Worm (Caenorhabditis elegans): ENCODE data around the gene T13H5.1.

T13H5.1 gene

DNA sequence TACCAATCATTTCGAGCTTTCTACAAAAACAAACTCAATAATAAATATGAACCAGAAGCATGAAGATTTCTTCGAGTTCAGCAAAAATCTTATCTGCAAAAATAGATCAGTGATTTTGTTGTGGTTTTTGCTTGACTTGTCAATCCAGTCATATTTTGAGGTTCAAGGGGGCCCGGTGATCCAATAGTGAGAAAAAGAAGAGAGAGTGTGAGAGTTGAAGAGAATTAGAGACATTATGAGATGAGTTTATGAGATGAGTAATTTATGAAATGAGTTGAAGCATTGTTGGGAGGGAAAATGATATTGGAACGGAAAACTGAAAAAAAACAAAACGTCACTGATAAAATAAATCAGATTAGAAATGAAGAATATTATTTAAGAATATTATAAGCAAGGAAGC is at the start of gene T13H5.1:
Gene T13H5.1, minus strand, starts transcription at position 101 of the 400 bp plus-strand sequence.
- no peak for TF ChIP-seq M03D4.4 (tag; optimal IDR thresholded peaks at IDR 0.05)
- TF ChIP-seq cnd-1 (tag; optimal IDR thresholded peaks at IDR 0.05), result no peak
- no peak for TF ChIP-seq elt-3 (tag; optimal IDR thresholded peaks at IDR 0.05)
- no peak for TF ChIP-seq snpc-4 (tag; optimal IDR thresholded peaks at IDR 0.05)
- no peak for TF ChIP-seq hlh-1 (tag; optimal IDR thresholded peaks at IDR 0.05)
- TF ChIP-seq ceh-43 (GFP tag; optimal IDR thresholded peaks at IDR 0.05), result no peak
- TF ChIP-seq nhr-28 (tag; optimal IDR thresholded peaks at IDR 0.05), result no peak
- no peak for TF ChIP-seq pha-4 (tag; optimal IDR thresholded peaks at IDR 0.05)
- TF ChIP-seq sem-2 (GFP tag; optimal IDR thresholded peaks at IDR 0.05), result no peak
- TF ChIP-seq tbx-8 (GFP tag; optimal IDR thresholded peaks at IDR 0.05), result no peak
- no peak for TF ChIP-seq ztf-11 (tag; optimal IDR thresholded peaks at IDR 0.05)
- no peak for TF ChIP-seq elt-1 (tag; optimal IDR thresholded peaks at IDR 0.05; ENCODE audit: borderline replicate concordance, insufficient read depth)
- TF ChIP-seq mep-1 (tag; optimal IDR thresholded peaks at IDR 0.05), result no peak
- no peak for TF ChIP-seq blmp-1 (tag; optimal IDR thresholded peaks at IDR 0.05)
- TF ChIP-seq lin-32 (GFP tag; optimal IDR thresholded peaks at IDR 0.05), result no peak
- TF ChIP-seq mls-2 (tag; optimal IDR thresholded peaks at IDR 0.05), result no peak
- TF ChIP-seq lsy-2 (tag; optimal IDR thresholded peaks at IDR 0.05), result no peak

ce11 chrII:8556166-8556565 is 47.3 kb upstream of the T13H5.1 start, which contains the start of gene glb-27:
glb-27 (minus strand) TSS chrII:8556266.
- TF ChIP-seq lin-32 (GFP tag; optimal IDR thresholded peaks at IDR 0.05) (no peak), sptf-1 (tag; optimal IDR thresholded peaks at IDR 0.05) (no peak), ceh-43 (GFP tag; optimal IDR thresholded peaks at IDR 0.05) (no peak), drap-1 (GFP tag; optimal IDR thresholded peaks at IDR 0.05) (no peak)

- TF ChIP-seq lin-32 (GFP tag; optimal IDR thresholded peaks at IDR 0.05) (no peak), ham-2 (GFP tag; optimal IDR thresholded peaks at IDR 0.05) (no peak), bed-3 (GFP tag; optimal IDR thresholded peaks at IDR 0.05) (no peak), nhr-76 (tag; optimal IDR thresholded peaks at IDR 0.05) (no peak), ztf-11 (tag; optimal IDR thresholded peaks at IDR 0.05) (no peak), tbx-8 (GFP tag; optimal IDR thresholded peaks at IDR 0.05) (no peak), nhr-28 (tag; optimal IDR thresholded peaks at IDR 0.05) (no peak), mab-5 (tag; optimal IDR thresholded peaks at IDR 0.05) (no peak), nhr-2 (tag; optimal IDR thresholded peaks at IDR 0.05) (no peak), elt-1 (tag; optimal IDR thresholded peaks at IDR 0.05; ENCODE audit: borderline replicate concordance, insufficient read depth) (no peak), lin-13 (tag; optimal IDR thresholded peaks at IDR 0.05) (no peak), ceh-83 (GFP tag; optimal IDR thresholded peaks at IDR 0.05) (no peak), ceh-39 (tag; optimal IDR thresholded peaks at IDR 0.05) (no peak), elt-3 (tag; optimal IDR thresholded peaks at IDR 0.05) (no peak), ceh-43 (GFP tag; optimal IDR thresholded peaks at IDR 0.05) (no peak), mep-1 (tag; optimal IDR thresholded peaks at IDR 0.05) (no peak), flh-1 (GFP tag; optimal IDR thresholded peaks at IDR 0.05) (no peak), mls-2 (tag; optimal IDR thresholded peaks at IDR 0.05) (no peak)
Measured at ce11 chrII:8554568-8554967, 45.7 kb upstream of the T13H5.1 start.

- peak; percentile 73 for TF ChIP-seq ces-1 (GFP tag; optimal IDR thresholded peaks at IDR 0.05)
- TF ChIP-seq nhr-76 (tag; optimal IDR thresholded peaks at IDR 0.05), result no peak
- TF ChIP-seq unc-120 (tag; optimal IDR thresholded peaks at IDR 0.05; ENCODE audit: poor library complexity, severe bottlenecking), result no peak
- no peak for TF ChIP-seq nhr-2 (tag; optimal IDR thresholded peaks at IDR 0.05)
Measured at ce11 chrII:8551100-8551499, 42.2 kb upstream of the T13H5.1 start.

DNA sequence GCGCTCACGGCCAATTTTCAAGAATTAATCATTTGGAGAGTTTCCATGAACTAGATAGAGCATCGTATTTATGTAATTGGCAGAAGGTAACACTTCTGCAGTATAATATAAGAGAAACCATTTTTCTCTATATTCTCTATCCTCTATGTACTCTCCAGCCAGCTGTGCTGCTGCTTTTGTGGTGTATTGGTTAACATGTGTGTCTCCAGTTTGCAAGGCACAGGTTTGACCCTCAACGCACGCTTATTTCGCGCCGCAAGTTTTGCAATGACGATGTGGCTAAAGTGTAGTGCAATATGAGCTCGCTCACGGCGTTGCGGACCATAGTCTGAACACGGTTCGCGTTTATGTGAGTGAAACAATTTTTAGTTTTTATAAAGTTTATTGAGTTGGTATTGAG is 38.1 kb upstream of the T13H5.1 start:
- TF ChIP-seq unc-39 (tag; optimal IDR thresholded peaks at IDR 0.05) (peak; percentile 91), lin-32 (GFP tag; optimal IDR thresholded peaks at IDR 0.05) (peak; percentile 86), unc-120 (tag; optimal IDR thresholded peaks at IDR 0.05; ENCODE audit: poor library complexity, severe bottlenecking) (peak; percentile 68), drap-1 (GFP tag; optimal IDR thresholded peaks at IDR 0.05) (no peak), sem-2 (GFP tag; optimal IDR thresholded peaks at IDR 0.05) (peak; percentile 81), M03D4.4 (tag; optimal IDR thresholded peaks at IDR 0.05) (peak; percentile 90), nhr-28 (tag; optimal IDR thresholded peaks at IDR 0.05) (peak; percentile 37), sptf-1 (tag; optimal IDR thresholded peaks at IDR 0.05) (no peak), ces-1 (GFP tag; optimal IDR thresholded peaks at IDR 0.05) (no peak), nhr-2 (tag; optimal IDR thresholded peaks at IDR 0.05) (no peak), blmp-1 (tag; optimal IDR thresholded peaks at IDR 0.05) (no peak), ceh-83 (GFP tag; optimal IDR thresholded peaks at IDR 0.05) (peak; percentile 96), bed-3 (GFP tag; optimal IDR thresholded peaks at IDR 0.05) (peak; percentile 84), flh-1 (GFP tag; optimal IDR thresholded peaks at IDR 0.05) (peak; percentile 72), nhr-237 (tag; optimal IDR thresholded peaks at IDR 0.05) (no peak), unc-62 (GFP tag; optimal IDR thresholded peaks at IDR 0.05) (peak; percentile 57), cnd-1 (tag; optimal IDR thresholded peaks at IDR 0.05) (peak; percentile 94), pha-4 (tag; optimal IDR thresholded peaks at IDR 0.05) (peak; percentile 80), tbx-8 (GFP tag; optimal IDR thresholded peaks at IDR 0.05) (peak; percentile 84), mls-2 (tag; optimal IDR thresholded peaks at IDR 0.05) (peak; percentile 90), mab-5 (tag; optimal IDR thresholded peaks at IDR 0.05) (no peak), lin-13 (tag; optimal IDR thresholded peaks at IDR 0.05) (no peak), snpc-4 (tag; optimal IDR thresholded peaks at IDR 0.05) (no peak), lsy-2 (tag; optimal IDR thresholded peaks at IDR 0.05) (peak; percentile 17), hlh-1 (tag; optimal IDR thresholded peaks at IDR 0.05) (peak; percentile 74), zip-8 (tag; optimal IDR thresholded peaks at IDR 0.05) (no peak), ham-2 (GFP tag; optimal IDR thresholded peaks at IDR 0.05) (peak; percentile 89), elt-1 (tag; optimal IDR thresholded peaks at IDR 0.05; ENCODE audit: borderline replicate concordance, insufficient read depth) (no peak), ztf-11 (tag; optimal IDR thresholded peaks at IDR 0.05) (peak; percentile 29), nhr-76 (tag; optimal IDR thresholded peaks at IDR 0.05) (no peak), ceh-39 (tag; optimal IDR thresholded peaks at IDR 0.05) (no peak), ceh-43 (GFP tag; optimal IDR thresholded peaks at IDR 0.05) (peak; percentile 85), nhr-12 (tag; optimal IDR thresholded peaks at IDR 0.05) (no peak), elt-3 (tag; optimal IDR thresholded peaks at IDR 0.05) (no peak), mep-1 (tag; optimal IDR thresholded peaks at IDR 0.05) (peak; percentile 27)
